Worm (Caenorhabditis elegans) whole organism, late embryonic: ENCODE measurements around the gene mrpl-37.

Experiments
- ama-1 ChIP-seq: fragments of 150-350 bp; optimal IDR thresholded peaks from 2 replicates; lab custom pipeline; 2014
- ceh-2 ChIP-seq: sonication (generic microtip); optimal IDR thresholded peaks from 2 replicates; lab custom pipeline; 2016; ENCODE audit warnings: missing genotype, missing genetic modification characterization, missing compliant biosample characterization
- ceh-45 ChIP-seq: fragments of 200-800 bp; sonication (Bioruptor generic); IDR thresholded peaks from 2 replicates; pipeline ENCODE4 v1.3.6; 2022; ENCODE audit warnings: missing genetic modification reagents, missing genetic modification characterization, missing compliant biosample characterization
- fkh-6 ChIP-seq: sonication (generic microtip); optimal IDR thresholded peaks from 2 replicates; lab custom pipeline; 2016; ENCODE audit warnings: missing genetic modification characterization, missing compliant biosample characterization
- lin-11 ChIP-seq: fragments of 200-800 bp; sonication (Bioruptor generic); optimal IDR thresholded peaks from 2 replicates; lab custom pipeline; 2018; ENCODE audit warnings: mild to moderate bottlenecking, missing genetic modification characterization, missing compliant biosample characterization
- pha-4 ChIP-seq: fragments of 150-350 bp; optimal IDR thresholded peaks from 2 replicates; lab custom pipeline; 2018; ENCODE audit warnings: missing biosample characterization, missing genetic modification reagents, missing genetic modification characterization
- ztf-16 ChIP-seq: sonication (generic microtip); optimal IDR thresholded peaks from 2 replicates; lab custom pipeline; 2017; ENCODE audit warnings: missing genetic modification characterization, missing compliant biosample characterization

ce11 chrII:13547545-13547944 is 27.3 kb downstream of the mrpl-37 start, which contains the start of gene ddl-2:
- TF ChIP-seq pha-4 (tag; lab: Kevin White, UChicago) = no peak
- TF ChIP-seq ceh-2 (tag; lab: Kevin White, UChicago) = no peak
- TF ChIP-seq ceh-45 = no peak
- TF ChIP-seq ztf-16 (tag; lab: Kevin White, UChicago) = no peak
- TF ChIP-seq ama-1 (lab: Kevin White, UChicago) = no peak
- no peak for TF ChIP-seq lin-11
- TF ChIP-seq fkh-6 (tag; lab: Kevin White, UChicago) = no peak
